Fruit fly (Drosophila melanogaster): ENCODE measurements around the gene CG12608.

- TF ChIP-seq Hr39 (GFP tag; optimal IDR thresholded peaks at IDR 0.05): no peak
- TF ChIP-seq CG6854 (GFP tag; optimal IDR thresholded peaks at IDR 0.05): no peak
- TF ChIP-seq CG1621 (tag; optimal IDR thresholded peaks at IDR 0.05): no peak
- TF ChIP-seq CG11294 (GFP tag; IDR thresholded peaks at IDR 0.05): no peak
- no peak for TF ChIP-seq Hr4 (GFP tag; optimal IDR thresholded peaks at IDR 0.05)
- no peak for TF ChIP-seq lz (GFP tag; optimal IDR thresholded peaks at IDR 0.05)
- TF ChIP-seq net (GFP tag; optimal IDR thresholded peaks at IDR 0.05): no peak
- TF ChIP-seq CG6276 (GFP tag; optimal IDR thresholded peaks at IDR 0.05): no peak
- no peak for TF ChIP-seq CG8119 (GFP tag; IDR thresholded peaks at IDR 0.05)
- no peak for TF ChIP-seq Hr38 (GFP tag; optimal IDR thresholded peaks at IDR 0.05)
- TF ChIP-seq dac (GFP tag; optimal IDR thresholded peaks at IDR 0.05): no peak
- TF ChIP-seq Eip75B (GFP tag; optimal IDR thresholded peaks at IDR 0.05): no peak
- no peak for TF ChIP-seq Sox102F (GFP tag; optimal IDR thresholded peaks at IDR 0.05)
- TF ChIP-seq CG15336 (GFP tag; IDR thresholded peaks at IDR 0.05): no peak
Measured at dm6 chrX:15334999-15335398, 9.4 kb downstream of the CG12608 start.
